Fruit fly (Drosophila melanogaster) whole organism, pupa: ENCODE results near the gene CG7402.
"Not testable (repeated sequence)": the region's sequence is repeated elsewhere in the genome, so short reads cannot be mapped to it uniquely, and the experiment has no call there.

ENCODE experiments used
- CG10348 ChIP-seq: fragments of 200-800 bp; sonication (Bioruptor generic); IDR thresholded peaks from 2 replicates; pipeline ENCODE4 v1.3.6; 2022; ENCODE audit warnings: missing biosample characterization, missing genetic modification characterization
- CG12605 ChIP-seq: fragments of 200-800 bp; sonication (Bioruptor generic); IDR thresholded peaks from 2 replicates; pipeline ENCODE4 v1.3.6; 2022; ENCODE audit warnings: missing biosample characterization, missing genetic modification characterization
- CG13204 ChIP-seq: fragments of 200-800 bp; sonication (Bioruptor generic); optimal IDR thresholded peaks from 2 replicates; lab custom pipeline; 2018; ENCODE audit warnings: missing biosample characterization, mild to moderate bottlenecking, missing genetic modification characterization, moderate library complexity
- CG14655 ChIP-seq: fragments of 200-800 bp; sonication (Bioruptor generic); optimal IDR thresholded peaks from 3 replicates; lab custom pipeline; 2017; ENCODE audit warnings: mild to moderate bottlenecking, missing biosample characterization, missing genetic modification reagents, missing genetic modification characterization
- CG15710 ChIP-seq: fragments of 200-800 bp; sonication (Bioruptor generic); optimal IDR thresholded peaks from 2 replicates; lab custom pipeline; 2018; ENCODE audit warnings: missing biosample characterization, mild to moderate bottlenecking, missing genetic modification characterization, moderate library complexity
- CG17806 ChIP-seq: fragments of 200-800 bp; sonication (Bioruptor generic); optimal IDR thresholded peaks from 2 replicates; lab custom pipeline; 2018; ENCODE audit warnings: missing biosample characterization, mild to moderate bottlenecking, missing genetic modification characterization, moderate library complexity
- CG32121 ChIP-seq: fragments of 200-800 bp; sonication (Bioruptor generic); IDR thresholded peaks from 2 replicates; pipeline ENCODE4 v1.3.6; 2022; ENCODE audit warnings: missing biosample characterization, missing genetic modification characterization
- CG34367 ChIP-seq: fragments of 200-800 bp; sonication (Bioruptor generic); optimal IDR thresholded peaks from 2 replicates; lab custom pipeline; 2018; ENCODE audit warnings: missing biosample characterization, mild to moderate bottlenecking, missing genetic modification characterization
- CG4496 ChIP-seq: fragments of 200-800 bp; sonication (Bioruptor generic); IDR thresholded peaks from 3 replicates; pipeline ENCODE4 v1.3.6; 2022; ENCODE audit warnings: missing biosample characterization, missing genetic modification characterization
- CG8159 ChIP-seq: fragments of 200-800 bp; sonication (Bioruptor generic); optimal IDR thresholded peaks from 3 replicates; lab custom pipeline; 2018; ENCODE audit warnings: missing biosample characterization, mild to moderate bottlenecking, missing genetic modification characterization, moderate library complexity
- CG8301 ChIP-seq: fragments of 200-800 bp; sonication (Bioruptor generic); optimal IDR thresholded peaks from 2 replicates; lab custom pipeline; 2018; ENCODE audit warnings: missing biosample characterization, mild to moderate bottlenecking, missing genetic modification characterization
- CG9948 ChIP-seq: fragments of 200-800 bp; sonication (Bioruptor generic); optimal IDR thresholded peaks from 2 replicates; lab custom pipeline; 2018; ENCODE audit warnings: missing biosample characterization, mild to moderate bottlenecking, missing genetic modification characterization, moderate library complexity
- D1 ChIP-seq: fragments of 200-800 bp; sonication (Bioruptor generic); optimal IDR thresholded peaks from 2 replicates; lab custom pipeline; 2018; ENCODE audit warnings: missing biosample characterization, mild to moderate bottlenecking, missing genetic modification characterization, moderate library complexity
- EcR ChIP-seq: fragments of 200-800 bp; sonication (Bioruptor generic); optimal IDR thresholded peaks from 3 replicates; lab custom pipeline; 2019; ENCODE audit warnings: missing biosample characterization, missing genetic modification characterization, mild to moderate bottlenecking, moderate library complexity, missing genetic modification reagents
- Ets98B ChIP-seq: fragments of 200-800 bp; sonication (Bioruptor generic); IDR thresholded peaks from 2 replicates; pipeline ENCODE4 v1.3.6; 2022; ENCODE audit warnings: missing biosample characterization, missing genetic modification characterization
- Pif1A ChIP-seq: fragments of 200-800 bp; sonication (Bioruptor generic); optimal IDR thresholded peaks from 3 replicates; lab custom pipeline; 2016; ENCODE audit warnings: missing biosample characterization, missing genetic modification characterization
- Pif1B ChIP-seq: fragments of 200-800 bp; sonication (Bioruptor generic); optimal IDR thresholded peaks from 3 replicates; lab custom pipeline; 2016; ENCODE audit warnings: missing biosample characterization, missing genetic modification characterization
- Snoo ChIP-seq: fragments of 200-800 bp; sonication (Bioruptor generic); optimal IDR thresholded peaks from 3 replicates; lab custom pipeline; 2017; ENCODE audit warnings: missing biosample characterization, mild to moderate bottlenecking, missing genetic modification characterization, inconsistent platforms
- fd96Ca ChIP-seq: fragments of 200-800 bp; sonication (Bioruptor generic); IDR thresholded peaks from 3 replicates; pipeline ENCODE4 v1.3.6; 2022; ENCODE audit warnings: missing biosample characterization, missing genetic modification characterization
- gl ChIP-seq: fragments of 200-800 bp; sonication (Bioruptor generic); optimal IDR thresholded peaks from 2 replicates; lab custom pipeline; 2018; ENCODE audit warnings: missing biosample characterization, mild to moderate bottlenecking, missing genetic modification characterization
- rn ChIP-seq: fragments of 200-800 bp; sonication (Bioruptor generic); IDR thresholded peaks from 2 replicates; pipeline ENCODE4 v1.3.6; 2022; ENCODE audit warnings: missing biosample characterization, missing genetic modification characterization

Gene CG7402

dm6 chr3L:17846982-17847355 lies 40.5 kb upstream of the CG7402 start:
- 0 out of 3 replicates have a peak, but pooled peaks have one; percentile 27 for TF ChIP-seq CG4496 (GFP tag; lab: Robert Waterston, UW)
- TF ChIP-seq fd96Ca (GFP tag; lab: Robert Waterston, UW): no peak
- TF ChIP-seq, all 21 proteins: peak for 1

- TF ChIP-seq Snoo (no peak), D1 (peak; percentile 53)
Measured at dm6 chr3L:17849517-17849916, 38.0 kb upstream of the CG7402 start, which contains the start of gene TrpRS-m. Gene TrpRS-m (plus strand): TSS chr3L:17849727.

DNA sequence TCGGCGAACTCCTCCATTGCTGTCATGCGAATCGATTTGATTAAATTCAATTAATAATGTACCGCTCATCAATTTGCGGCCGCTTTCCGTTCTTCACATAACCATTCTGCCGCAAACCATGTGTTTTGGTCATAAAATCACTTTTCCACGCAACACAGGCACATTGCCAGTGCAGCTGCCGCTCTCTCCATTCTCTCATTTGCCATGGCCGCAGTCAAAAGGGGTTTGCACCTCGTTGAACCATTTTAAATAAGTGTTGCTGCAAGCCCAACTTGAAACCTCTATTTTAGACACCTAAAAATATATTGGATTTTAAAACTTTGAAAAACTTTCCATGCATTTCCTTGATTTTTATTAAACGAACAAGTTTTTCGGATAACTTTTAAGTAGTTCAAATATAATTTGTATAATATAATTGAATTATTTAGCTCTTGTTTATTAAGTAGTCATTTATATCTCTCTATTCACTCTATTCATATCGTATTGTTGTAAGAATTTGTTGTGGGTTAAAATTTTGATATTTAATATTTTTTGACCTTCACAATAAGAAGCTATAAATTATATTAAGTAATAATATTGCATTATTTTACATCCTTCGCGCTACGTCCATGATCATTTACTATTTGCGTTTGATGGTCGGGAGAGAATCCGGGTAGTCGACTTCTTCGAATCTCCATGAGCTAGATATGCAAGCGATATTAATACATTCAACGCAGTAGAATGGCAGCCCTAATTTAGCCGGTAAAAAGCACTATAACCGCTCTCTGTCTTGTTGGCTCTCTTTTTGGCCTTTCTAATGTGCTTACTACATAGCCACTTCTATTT lies 30.6 kb upstream of the CG7402 start, which contains the start of gene CG5535:
Gene CG5535 (minus strand): TSS at position 140 of the 825 bp plus-strand sequence.
- peak; percentile 83 for TF ChIP-seq CG9948 (tag; lab: Kevin White, UChicago)
- TF ChIP-seq EcR (GFP tag; lab: Kevin White, UChicago): no peak
- TF ChIP-seq CG34367 (tag; lab: Kevin White, UChicago): peak; percentile 47
- no peak for TF ChIP-seq Pif1A (GFP tag; lab: Kevin White, UChicago)
- TF ChIP-seq CG12605 (GFP tag; lab: Robert Waterston, UW): peak; percentile 52; the same call in 1 of the 2 replicates
- peak; percentile 85 for TF ChIP-seq Ets98B (GFP tag; lab: Robert Waterston, UW)
- peak; percentile 79 for TF ChIP-seq CG8301 (tag; lab: Kevin White, UChicago)
- TF ChIP-seq rn (GFP tag; lab: Robert Waterston, UW): no peak
- TF ChIP-seq CG14655 (GFP tag; lab: Kevin White, UChicago): peak; percentile 93
- TF ChIP-seq CG8159 (tag; lab: Kevin White, UChicago): peak; percentile 85
- peak; percentile 81 for TF ChIP-seq fd96Ca (GFP tag; lab: Robert Waterston, UW)
- peak; percentile 71 for TF ChIP-seq CG4496 (GFP tag; lab: Robert Waterston, UW)
- no peak for TF ChIP-seq gl (tag; lab: Kevin White, UChicago)
- TF ChIP-seq Pif1B: peak; percentile 46
- TF ChIP-seq Snoo: peak; percentile 41
- TF ChIP-seq CG15710 (tag; lab: Kevin White, UChicago): peak; percentile 78
- peak; percentile 46 for TF ChIP-seq CG17806 (tag; lab: Kevin White, UChicago)
- 0 out of 2 replicates have a peak, but pooled peaks have one; percentile 9 for TF ChIP-seq CG10348 (GFP tag; lab: Robert Waterston, UW)
- TF ChIP-seq CG32121 (GFP tag; lab: Robert Waterston, UW): peak; percentile 50; the same call in 1 of the 2 replicates
- peak; percentile 40 for TF ChIP-seq D1
- no peak for TF ChIP-seq CG13204 (GFP tag; lab: Kevin White, UChicago)
- TF ChIP-seq, all 21 proteins: peak for 16

DNA sequence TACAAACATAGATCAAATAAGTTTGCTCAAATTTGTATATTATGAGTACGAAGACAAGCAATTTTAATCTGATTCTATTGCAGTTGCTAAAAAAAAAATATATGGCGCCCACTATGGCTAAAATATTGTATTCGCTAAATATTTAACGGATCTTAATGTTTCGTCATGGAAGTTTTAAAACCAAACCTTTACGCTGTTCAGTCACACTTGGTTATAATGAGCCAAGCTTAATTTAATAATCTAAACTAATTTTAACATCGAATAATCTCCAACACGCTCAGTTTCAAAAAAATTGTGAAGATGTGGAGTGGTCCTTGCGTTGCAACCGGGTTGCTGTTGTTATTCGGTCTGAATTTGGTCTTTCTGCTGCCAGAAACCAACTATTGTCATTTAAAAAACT lies 29.3 kb upstream of the CG7402 start, which contains the start of gene CG34002:
Gene CG34002 (plus strand): TSS at position 301 of the 400 bp plus-strand sequence.
- TF ChIP-seq Ets98B, CG32121, CG12605 (GFP tag; lab: Robert Waterston, UW): not testable (repeated sequence)

DNA sequence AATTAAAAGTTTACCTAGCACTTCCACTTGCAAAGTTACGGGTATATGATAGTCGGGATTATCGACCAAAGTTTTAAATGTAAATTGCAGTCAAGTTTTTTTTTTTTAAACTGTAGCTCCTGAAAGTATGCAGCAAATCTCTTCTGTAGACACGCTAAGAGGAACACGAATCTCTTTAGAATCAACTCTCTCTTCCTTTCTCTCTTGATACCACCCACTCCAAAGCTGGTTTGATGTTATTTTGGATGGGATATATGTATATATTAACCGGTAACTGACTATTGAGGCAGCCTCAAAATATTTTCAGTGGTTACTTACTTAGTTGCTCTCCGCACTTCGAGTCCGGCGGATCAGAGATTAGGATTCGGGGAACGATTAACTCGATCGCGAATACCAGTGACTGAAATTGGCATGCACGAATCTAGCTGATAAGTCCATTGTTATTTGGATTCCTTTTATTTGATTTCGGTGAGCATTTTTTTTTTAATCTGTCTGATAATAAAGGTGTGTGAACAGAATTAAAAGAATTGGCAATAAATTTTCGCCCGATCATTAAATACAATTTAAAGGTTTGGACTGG lies 8.6 kb upstream of the CG7402 start, which contains the start of gene CG7408:
Gene CG7408 (plus strand): TSS at position 316 of the 580 bp plus-strand sequence.
- TF ChIP-seq D1: peak; percentile 55
- TF ChIP-seq CG34367 (tag; lab: Kevin White, UChicago): no peak
- no peak for TF ChIP-seq CG32121 (GFP tag; lab: Robert Waterston, UW)

dm6 chr3L:17884276-17884675 lies 3.2 kb upstream of the CG7402 start, which contains the start of gene CG5506:
Gene CG5506 (minus strand): TSS chr3L:17884376.
- no peak for TF ChIP-seq CG12605 (GFP tag; lab: Robert Waterston, UW)
- no peak for TF ChIP-seq CG8301 (tag; lab: Kevin White, UChicago)
- no peak for TF ChIP-seq Pif1B
- TF ChIP-seq rn (GFP tag; lab: Robert Waterston, UW): no peak
- no peak for TF ChIP-seq Ets98B (GFP tag; lab: Robert Waterston, UW)
- no peak for TF ChIP-seq fd96Ca (GFP tag; lab: Robert Waterston, UW)
- no peak for TF ChIP-seq CG32121 (GFP tag; lab: Robert Waterston, UW)

DNA sequence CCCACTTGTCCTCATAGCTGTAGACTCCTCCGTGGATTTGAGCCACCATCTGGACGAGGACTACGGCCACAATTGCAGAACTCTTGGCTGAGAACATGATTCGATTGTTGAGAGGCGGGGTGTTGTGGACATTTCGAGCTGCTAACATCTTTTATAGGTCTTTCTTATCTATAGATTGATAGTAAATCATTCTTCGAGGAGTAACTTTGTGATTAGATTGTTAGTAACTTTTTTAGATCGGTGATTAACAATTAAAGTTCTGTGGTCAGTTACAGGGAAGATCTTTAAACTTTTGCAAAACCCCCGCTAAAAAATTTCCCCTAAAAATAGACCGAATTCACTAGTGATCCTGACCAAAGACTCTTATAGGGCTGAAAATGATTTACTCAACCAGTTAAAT lies 960 bp upstream of the CG7402 start, which contains the start of gene CG16775:
Gene CG16775 (minus strand): TSS at position 101 of the 400 bp plus-strand sequence.
- TF ChIP-seq D1 (no peak), EcR (GFP tag; lab: Kevin White, UChicago) (no peak), CG10348 (GFP tag; lab: Robert Waterston, UW) (no peak)
- TF ChIP-seq, all 21 proteins: peak for 0
